Worm (Caenorhabditis elegans) whole organism, L2 larva: Measurements from ENCODE around the gene srj-29.
A peak's percentile ranks its signal among the peaks of the same experiment; 100 is the strongest.

ENCODE experiments used
- C34F6.9 ChIP-seq: fragments of 150-350 bp; optimal IDR thresholded peaks from 2 replicates; lab custom pipeline; 2014; ENCODE audit warnings: missing biosample characterization, missing genetic modification characterization
- F13H6.1 ChIP-seq: sonication (generic microtip); optimal IDR thresholded peaks from 2 replicates; lab custom pipeline; 2016; ENCODE audit warnings: missing genetic modification characterization, missing compliant biosample characterization
- Y55F3AM.14 ChIP-seq: fragments of 200-800 bp; sonication (Bioruptor generic); optimal IDR thresholded peaks from 2 replicates; lab custom pipeline; 2018; ENCODE audit warnings: mild to moderate bottlenecking, missing genetic modification characterization, missing compliant biosample characterization
- alr-1 ChIP-seq: fragments of 150-350 bp; optimal IDR thresholded peaks from 2 replicates; lab custom pipeline; 2014; ENCODE audit warnings: missing biosample characterization, missing genetic modification characterization
- aly-2 ChIP-seq: fragments of 150-350 bp; optimal IDR thresholded peaks from 2 replicates; lab custom pipeline; 2014; ENCODE audit warnings: missing biosample characterization, missing genetic modification characterization
- ama-1 ChIP-seq: fragments of 150-350 bp; optimal IDR thresholded peaks from 2 replicates; lab custom pipeline; 2018; ENCODE audit warnings: inconsistent platforms
- blmp-1 ChIP-seq: sonication (generic microtip); optimal IDR thresholded peaks from 2 replicates; lab custom pipeline; 2017; ENCODE audit warnings: missing genetic modification characterization, mild to moderate bottlenecking, missing compliant biosample characterization, antibody characterized with exemption, moderate library complexity; ENCODE audit not compliant: insufficient read depth
- ceh-82 ChIP-seq: fragments of 150-350 bp; optimal IDR thresholded peaks from 2 replicates; lab custom pipeline; 2014; ENCODE audit warnings: missing biosample characterization, missing genetic modification characterization
- crh-2 ChIP-seq: sonication (generic microtip); optimal IDR thresholded peaks from 2 replicates; lab custom pipeline; 2017; ENCODE audit warnings: missing biosample characterization, missing genetic modification characterization
- dmd-4 ChIP-seq: sonication (generic microtip); optimal IDR thresholded peaks from 2 replicates; lab custom pipeline; 2017; ENCODE audit warnings: missing biosample characterization, missing genetic modification characterization
- egl-27 ChIP-seq: sonication (generic microtip); optimal IDR thresholded peaks from 3 replicates; lab custom pipeline; 2017; ENCODE audit warnings: missing biosample characterization, missing genetic modification reagents, missing genetic modification characterization
- elt-1 ChIP-seq: fragments of 150-350 bp; optimal IDR thresholded peaks from 2 replicates; lab custom pipeline; 2014; ENCODE audit warnings: missing biosample characterization, missing genetic modification characterization
- elt-3 ChIP-seq: sonication (generic microtip); optimal IDR thresholded peaks from 2 replicates; lab custom pipeline; 2017; ENCODE audit warnings: missing biosample characterization, missing genetic modification characterization
- gmeb-1 ChIP-seq: fragments of 150-350 bp; optimal IDR thresholded peaks from 2 replicates; lab custom pipeline; 2014; ENCODE audit warnings: missing biosample characterization, missing genetic modification characterization
- lin-11 ChIP-seq: fragments of 150-350 bp; sonication (generic microtip); optimal IDR thresholded peaks from 2 replicates; lab custom pipeline; 2014; ENCODE audit warnings: missing biosample characterization, missing genetic modification characterization, inconsistent platforms, mixed read lengths
- mab-5 ChIP-seq: fragments of 150-350 bp; optimal IDR thresholded peaks from 2 replicates; lab custom pipeline; 2014; ENCODE audit warnings: missing biosample characterization, missing genetic modification characterization
- mbf-1 ChIP-seq: sonication (generic microtip); optimal IDR thresholded peaks from 2 replicates; lab custom pipeline; 2017; ENCODE audit warnings: missing biosample characterization, missing genetic modification characterization
- mdl-1 ChIP-seq, 2 experiments: fragments of 150-350 bp in 1 of 2; sonication (generic microtip) in 1 of 2; optimal IDR thresholded peaks; 2 replicates each; lab custom pipeline; 2017; ENCODE audit warnings: missing biosample characterization in 2 of 2, missing genetic modification characterization in 2 of 2
- nhr-10 ChIP-seq: sonication (generic microtip); optimal IDR thresholded peaks from 2 replicates; lab custom pipeline; 2017; ENCODE audit warnings: missing biosample characterization, missing genetic modification characterization
- nhr-11 ChIP-seq: fragments of 150-350 bp; optimal IDR thresholded peaks from 2 replicates; lab custom pipeline; 2014; ENCODE audit warnings: missing biosample characterization, missing genetic modification characterization
- nhr-12 ChIP-seq: fragments of 150-350 bp; optimal IDR thresholded peaks from 2 replicates; lab custom pipeline; 2014; ENCODE audit warnings: missing biosample characterization, missing genetic modification characterization
- nhr-129 ChIP-seq: fragments of 150-350 bp; optimal IDR thresholded peaks from 2 replicates; lab custom pipeline; 2014; ENCODE audit warnings: missing biosample characterization, missing genetic modification characterization
- nhr-21 ChIP-seq: fragments of 150-350 bp; optimal IDR thresholded peaks from 2 replicates; lab custom pipeline; 2014; ENCODE audit warnings: missing biosample characterization, missing genetic modification characterization
- nhr-23 ChIP-seq: fragments of 150-350 bp; optimal IDR thresholded peaks from 2 replicates; lab custom pipeline; 2014; ENCODE audit warnings: missing biosample characterization, missing genetic modification reagents, missing genetic modification characterization
- nhr-237 ChIP-seq: fragments of 150-350 bp; optimal IDR thresholded peaks from 2 replicates; lab custom pipeline; 2014; ENCODE audit warnings: missing biosample characterization, missing genetic modification characterization
- nhr-25 ChIP-seq: fragments of 150-350 bp; sonication (generic microtip); optimal IDR thresholded peaks from 3 replicates; lab custom pipeline; 2014; ENCODE audit warnings: missing biosample characterization, missing genetic modification characterization
- sem-4 ChIP-seq: fragments of 150-350 bp; optimal IDR thresholded peaks from 2 replicates; lab custom pipeline; 2014; ENCODE audit warnings: missing biosample characterization, missing genetic modification reagents, missing genetic modification characterization
- sma-3 ChIP-seq: sonication (generic microtip); optimal IDR thresholded peaks from 2 replicates; lab custom pipeline; 2016; ENCODE audit warnings: missing genetic modification reagents, missing genetic modification characterization, missing compliant biosample characterization
- sma-9 ChIP-seq, 2 experiments: fragments of 150-350 bp in 1 of 2; sonication (generic microtip) in 1 of 2; optimal IDR thresholded peaks; 2 replicates each; lab custom pipeline; 2014 to 2016; ENCODE audit warnings: missing genetic modification characterization in 2 of 2, mild to moderate bottlenecking in 1 of 2, missing biosample characterization in 1 of 2, missing compliant biosample characterization in 1 of 2, missing genetic modification reagents in 1 of 2, moderate library complexity in 1 of 2
- snpc-4 ChIP-seq: fragments of 150-350 bp; optimal IDR thresholded peaks from 2 replicates; lab custom pipeline; 2014; ENCODE audit warnings: missing biosample characterization, missing genetic modification characterization
- unc-39 ChIP-seq: fragments of 150-350 bp; optimal IDR thresholded peaks from 2 replicates; lab custom pipeline; 2014; ENCODE audit warnings: missing biosample characterization, missing genetic modification characterization
- unc-55 ChIP-seq: fragments of 150-350 bp; sonication (generic microtip); optimal IDR thresholded peaks from 3 replicates; lab custom pipeline; 2014; ENCODE audit warnings: missing biosample characterization, missing genetic modification reagents, missing genetic modification characterization
- unc-62 ChIP-seq: fragments of 150-350 bp; optimal IDR thresholded peaks from 2 replicates; lab custom pipeline; 2014; ENCODE audit warnings: missing biosample characterization, missing genetic modification reagents, missing genetic modification characterization
- zag-1 ChIP-seq: fragments of 150-350 bp; optimal IDR thresholded peaks from 2 replicates; lab custom pipeline; 2014; ENCODE audit warnings: missing biosample characterization, missing genetic modification characterization
- ztf-1 ChIP-seq: fragments of 200-800 bp; sonication (Bioruptor generic); conservative IDR thresholded peaks from 2 replicates; pipeline ENCODE4 v1.3.6; 2022; ENCODE audit warnings: missing genetic modification characterization, missing compliant biosample characterization
- ztf-4 ChIP-seq: fragments of 150-350 bp; optimal IDR thresholded peaks from 2 replicates; lab custom pipeline; 2014; ENCODE audit warnings: missing biosample characterization, missing genetic modification characterization

Gene srj-29

DNA sequence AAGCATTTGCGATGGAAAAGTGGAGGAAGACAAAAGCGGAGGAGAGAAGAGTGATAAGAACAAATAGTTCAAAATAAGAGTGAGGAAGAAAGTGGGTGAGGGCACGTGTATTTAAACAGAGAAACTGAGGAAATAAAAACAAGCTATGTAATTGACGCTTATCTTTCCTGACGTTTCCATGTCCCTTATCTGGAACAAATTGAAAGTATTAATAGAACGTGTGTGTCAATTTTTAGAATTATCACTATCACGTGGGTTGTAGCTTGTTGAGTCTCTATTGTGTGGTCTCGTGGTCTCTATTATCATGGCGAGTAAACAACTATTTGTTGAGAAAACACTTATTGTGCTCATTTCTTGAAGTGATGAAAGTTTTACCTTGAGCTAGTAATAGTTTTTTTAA lies 29.6 kb upstream of the srj-29 start, which contains the start of gene T10C6.15:
Gene T10C6.15 (minus strand): TSS at position 104 of the 400 bp plus-strand sequence.
- TF ChIP-seq sma-3 (GFP tag; lab: Kevin White, UChicago) (peak; percentile 42), sma-9 (GFP tag; optimal IDR thresholded peaks at IDR 0.05; lab: Kevin White, UChicago) (peak; percentile 86), sma-9 (tag; optimal IDR thresholded peaks at IDR 0.05; lab: Kevin White, UChicago) (no peak), zag-1 (tag; lab: Kevin White, UChicago) (no peak), nhr-21 (tag; lab: Kevin White, UChicago) (no peak), nhr-129 (tag; lab: Kevin White, UChicago) (peak; percentile 43), blmp-1 (no peak), lin-11 (tag; lab: Kevin White, UChicago) (no peak), mab-5 (tag; lab: Kevin White, UChicago) (no peak), aly-2 (tag; lab: Kevin White, UChicago) (no peak), nhr-11 (tag; lab: Kevin White, UChicago) (no peak), snpc-4 (no peak), nhr-25 (no peak), C34F6.9 (tag; lab: Kevin White, UChicago) (no peak), ama-1 (lab: Kevin White, UChicago) (no peak), egl-27 (tag; lab: Kevin White, UChicago) (no peak), F13H6.1 (tag; lab: Kevin White, UChicago) (no peak), gmeb-1 (tag; lab: Kevin White, UChicago) (peak; percentile 55), crh-2 (tag; lab: Kevin White, UChicago) (peak; percentile 76), unc-62 (GFP tag; lab: Kevin White, UChicago) (no peak), mdl-1 (tag; optimal IDR thresholded peaks at IDR 0.05; lab: Kevin White, UChicago) (no peak), sem-4 (tag; lab: Kevin White, UChicago) (no peak), Y55F3AM.14 (GFP tag; lab: Kevin White, UChicago) (no peak), mbf-1 (tag; lab: Kevin White, UChicago) (no peak), ceh-82 (no peak), unc-55 (GFP tag; lab: Kevin White, UChicago) (no peak), nhr-23 (tag; lab: Kevin White, UChicago) (no peak), unc-39 (tag; lab: Kevin White, UChicago) (no peak), ztf-4 (tag; lab: Kevin White, UChicago) (no peak)

DNA sequence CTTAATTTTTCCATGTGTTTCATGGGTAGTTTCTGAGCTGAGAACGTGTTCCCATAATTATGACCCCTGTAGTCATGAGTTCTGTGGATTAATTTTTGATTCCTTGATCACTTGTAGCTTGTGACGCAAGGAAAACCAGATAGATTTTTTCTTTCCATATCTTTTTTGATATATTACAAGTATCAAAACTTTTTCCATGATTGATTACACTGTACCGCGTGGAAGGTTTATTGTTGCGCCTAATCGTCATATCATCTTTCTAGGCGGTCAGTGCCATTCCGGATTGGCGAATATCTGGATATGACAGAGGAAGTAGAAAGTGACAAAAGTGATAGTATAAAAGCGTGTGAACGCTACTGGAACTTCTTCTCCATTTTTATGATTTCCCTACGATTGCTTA lies 28.9 kb upstream of the srj-29 start, which contains the start of gene ZK285.2:
Gene ZK285.2 (plus strand): TSS at position 301 of the 400 bp plus-strand sequence.
- no peak for TF ChIP-seq dmd-4 (tag; lab: Kevin White, UChicago)
- no peak for TF ChIP-seq F13H6.1 (tag; lab: Kevin White, UChicago)
- no peak for TF ChIP-seq elt-3 (tag; lab: Kevin White, UChicago)
- TF ChIP-seq nhr-129 (tag; lab: Kevin White, UChicago), result no peak
- TF ChIP-seq ztf-1 (GFP tag; lab: Robert Waterston, UW), result no peak
- no peak for TF ChIP-seq nhr-23 (tag; lab: Kevin White, UChicago)
- no peak for TF ChIP-seq ceh-82
- no peak for TF ChIP-seq nhr-10
- no peak for TF ChIP-seq nhr-12 (tag; lab: Kevin White, UChicago)
- no peak for TF ChIP-seq ama-1 (lab: Kevin White, UChicago)
- TF ChIP-seq nhr-237, result no peak
- TF ChIP-seq nhr-25, result no peak
- no peak for TF ChIP-seq sem-4 (tag; lab: Kevin White, UChicago)
- TF ChIP-seq, all 48 proteins: peak for 0

DNA sequence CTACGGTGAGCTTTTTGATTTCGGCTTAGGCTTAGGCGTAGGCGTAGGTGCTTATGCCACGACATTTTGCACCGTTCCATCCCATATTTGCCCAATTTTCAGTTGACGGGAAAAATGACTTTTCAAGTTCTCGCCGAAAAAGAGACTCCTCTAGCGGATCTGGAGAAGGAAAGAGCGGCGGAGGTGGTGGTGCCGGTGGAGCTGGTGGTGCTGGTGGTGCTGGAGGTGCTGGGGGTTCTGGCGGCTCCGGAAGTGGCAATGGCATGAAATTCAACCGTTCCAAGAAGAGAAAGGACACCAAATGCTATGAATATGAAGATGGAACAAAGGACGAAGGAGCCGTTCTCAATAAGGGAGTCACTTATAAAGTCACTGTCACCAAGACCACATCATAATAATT lies 28.4 kb upstream of the srj-29 start:
- TF ChIP-seq blmp-1 (no peak), F13H6.1 (tag; lab: Kevin White, UChicago) (no peak), ztf-1 (GFP tag; lab: Robert Waterston, UW) (no peak), zag-1 (tag; lab: Kevin White, UChicago) (no peak), mbf-1 (tag; lab: Kevin White, UChicago) (no peak), gmeb-1 (tag; lab: Kevin White, UChicago) (no peak), mdl-1 (tag; optimal IDR thresholded peaks at IDR 0.05; lab: Kevin White, UChicago) (no peak), crh-2 (tag; lab: Kevin White, UChicago) (no peak), sem-4 (tag; lab: Kevin White, UChicago) (no peak), alr-1 (no peak), ztf-4 (tag; lab: Kevin White, UChicago) (no peak), C34F6.9 (tag; lab: Kevin White, UChicago) (no peak), ama-1 (lab: Kevin White, UChicago) (no peak), unc-39 (tag; lab: Kevin White, UChicago) (no peak)

DNA sequence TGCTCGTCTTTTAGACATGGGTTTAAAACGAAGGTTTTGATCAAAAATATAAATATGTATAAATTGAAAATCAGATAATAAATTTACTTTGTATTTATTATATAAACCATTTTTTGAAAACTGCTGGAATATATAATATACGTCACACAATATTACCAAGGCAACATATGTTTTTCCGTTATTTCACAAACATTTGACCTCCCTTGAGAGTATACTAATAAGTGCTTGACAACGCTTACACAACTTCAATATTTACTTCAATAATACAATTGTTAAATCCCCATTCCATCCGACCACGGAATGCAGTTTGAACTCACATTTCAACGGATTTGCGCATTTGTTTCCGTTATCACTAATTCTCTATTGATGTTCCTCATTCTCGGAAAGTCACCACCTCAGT lies 28.0 kb upstream of the srj-29 start, which contains the start of gene str-198:
Gene str-198 (plus strand): TSS at position 301 of the 400 bp plus-strand sequence.
- TF ChIP-seq nhr-12 (tag; lab: Kevin White, UChicago) (no peak), ztf-4 (tag; lab: Kevin White, UChicago) (no peak), snpc-4 (no peak), C34F6.9 (tag; lab: Kevin White, UChicago) (no peak), nhr-237 (no peak), elt-1 (tag; lab: Kevin White, UChicago) (no peak), sma-9 (GFP tag; optimal IDR thresholded peaks at IDR 0.05; lab: Kevin White, UChicago) (no peak), sma-9 (tag; optimal IDR thresholded peaks at IDR 0.05; lab: Kevin White, UChicago) (no peak)
